Worm (Caenorhabditis elegans): ENCODE measurements around the gene srh-185.

Gene srh-185

ce11 chrV:3065928-3066327 lies at the start of gene srh-185:
srh-185 (plus strand) TSS chrV:3066228.
- no peak for TF ChIP-seq R02D3.7 (tag; optimal IDR thresholded peaks at IDR 0.05)
- TF ChIP-seq mbf-1 (tag; optimal IDR thresholded peaks at IDR 0.05): no peak

ce11 chrV:3017930-3018329 lies 48.1 kb upstream of the srh-185 start:
- no peak for TF ChIP-seq mbf-1 (tag; optimal IDR thresholded peaks at IDR 0.05)

- TF ChIP-seq unc-62 (GFP tag; optimal IDR thresholded peaks at IDR 0.05): no peak
- no peak for TF ChIP-seq fos-1 (tag; optimal IDR thresholded peaks at IDR 0.05)
- no peak for TF ChIP-seq nhr-11 (tag; optimal IDR thresholded peaks at IDR 0.05)
- TF ChIP-seq R02D3.7 (tag; optimal IDR thresholded peaks at IDR 0.05): no peak
- no peak for TF ChIP-seq ceh-16 (tag; optimal IDR thresholded peaks at IDR 0.05)
- TF ChIP-seq ama-1 (optimal IDR thresholded peaks at IDR 0.05): no peak
- TF ChIP-seq F13H6.1 (tag; optimal IDR thresholded peaks at IDR 0.05): no peak
- no peak for TF ChIP-seq nhr-77 (tag; optimal IDR thresholded peaks at IDR 0.05)
- no peak for TF ChIP-seq C34F6.9 (tag; optimal IDR thresholded peaks at IDR 0.05)
- no peak for TF ChIP-seq elt-3 (tag; optimal IDR thresholded peaks at IDR 0.05)
Observed at ce11 chrV:3021306-3021705, 44.7 kb upstream of the srh-185 start, which contains the start of gene irld-12. irld-12 (minus strand) TSS chrV:3021406.

- TF ChIP-seq fos-1 (tag; optimal IDR thresholded peaks at IDR 0.05) (peak; percentile 28), sma-9 (GFP tag; optimal IDR thresholded peaks at IDR 0.05) (peak; percentile 45), sma-9 (tag; optimal IDR thresholded peaks at IDR 0.05) (no peak), peb-1 (tag; optimal IDR thresholded peaks at IDR 0.05) (no peak)
Observed at ce11 chrV:3024274-3024673, 41.8 kb upstream of the srh-185 start, which contains the start of gene asp-8. asp-8 (plus strand) TSS chrV:3024549.

- TF ChIP-seq nhr-10 (tag; optimal IDR thresholded peaks at IDR 0.05): no peak
- no peak for TF ChIP-seq nhr-12 (tag; optimal IDR thresholded peaks at IDR 0.05)
- TF ChIP-seq zag-1 (tag; optimal IDR thresholded peaks at IDR 0.05): no peak
- no peak for TF ChIP-seq sma-9 (GFP tag; optimal IDR thresholded peaks at IDR 0.05)
- no peak for TF ChIP-seq sma-9 (tag; optimal IDR thresholded peaks at IDR 0.05)
- TF ChIP-seq unc-39 (tag; optimal IDR thresholded peaks at IDR 0.05): no peak
- no peak for TF ChIP-seq nhr-237 (tag; optimal IDR thresholded peaks at IDR 0.05)
- no peak for TF ChIP-seq gmeb-1 (tag; optimal IDR thresholded peaks at IDR 0.05)
- TF ChIP-seq R02D3.7 (tag; optimal IDR thresholded peaks at IDR 0.05): no peak
- no peak for TF ChIP-seq egl-27 (tag; optimal IDR thresholded peaks at IDR 0.05)
- no peak for TF ChIP-seq ama-1 (optimal IDR thresholded peaks at IDR 0.05)
- no peak for TF ChIP-seq fos-1 (tag; optimal IDR thresholded peaks at IDR 0.05)
- no peak for TF ChIP-seq nhr-25 (tag; optimal IDR thresholded peaks at IDR 0.05)
- no peak for TF ChIP-seq aly-2 (tag; optimal IDR thresholded peaks at IDR 0.05)
Observed at ce11 chrV:3028205-3028604, 37.8 kb upstream of the srh-185 start, which contains the start of gene asp-7. asp-7 (plus strand) TSS chrV:3028285.

- TF ChIP-seq mbf-1 (tag; optimal IDR thresholded peaks at IDR 0.05) (no peak), nhr-12 (tag; optimal IDR thresholded peaks at IDR 0.05) (no peak), ceh-82 (tag; optimal IDR thresholded peaks at IDR 0.05) (no peak), nhr-129 (tag; optimal IDR thresholded peaks at IDR 0.05) (no peak), ZK546.5 (tag; optimal IDR thresholded peaks at IDR 0.05) (no peak), lin-11 (tag; optimal IDR thresholded peaks at IDR 0.05) (no peak), lin-13 (GFP tag; optimal IDR thresholded peaks at IDR 0.05) (no peak), egl-27 (tag; optimal IDR thresholded peaks at IDR 0.05) (no peak), F13H6.1 (tag; optimal IDR thresholded peaks at IDR 0.05) (no peak), lin-39 (tag; optimal IDR thresholded peaks at IDR 0.05) (no peak), ama-1 (optimal IDR thresholded peaks at IDR 0.05) (no peak), ztf-1 (GFP tag; conservative IDR thresholded peaks at IDR 0.05) (no peak), peb-1 (tag; optimal IDR thresholded peaks at IDR 0.05) (no peak), nhr-25 (tag; optimal IDR thresholded peaks at IDR 0.05) (no peak), aly-2 (tag; optimal IDR thresholded peaks at IDR 0.05) (no peak), ztf-4 (tag; optimal IDR thresholded peaks at IDR 0.05) (no peak), unc-55 (GFP tag; optimal IDR thresholded peaks at IDR 0.05) (no peak), unc-39 (tag; optimal IDR thresholded peaks at IDR 0.05) (no peak), nhr-6 (tag; optimal IDR thresholded peaks at IDR 0.05) (no peak), gmeb-1 (tag; optimal IDR thresholded peaks at IDR 0.05) (no peak)
Observed at ce11 chrV:3032343-3032742, 33.7 kb upstream of the srh-185 start, which contains the start of gene irld-38. irld-38 (minus strand) TSS chrV:3032443.

Data from whole organism, L2 larva.